Fruit fly (Drosophila melanogaster) whole organism, embryonic: Measurements from ENCODE around the gene CG33966.

Experiments used
- Asciz ChIP-seq: fragments of 200-800 bp; sonication (Bioruptor generic); optimal IDR thresholded peaks from 2 replicates; lab custom pipeline; 2017; ENCODE audit warnings: missing biosample characterization, mild to moderate bottlenecking, missing genetic modification characterization, missing genetic modification reagents
- Atf6 ChIP-seq: fragments of 200-800 bp; sonication (Bioruptor generic); IDR thresholded peaks from 2 replicates; pipeline ENCODE4 v1.3.6; 2022; ENCODE audit warnings: missing biosample characterization, missing genetic modification characterization
- Bteb2 ChIP-seq: fragments of 200-800 bp; sonication (Bioruptor generic); optimal IDR thresholded peaks from 2 replicates; lab custom pipeline; 2016; ENCODE audit warnings: missing biosample characterization, missing genetic modification characterization
- CG10366 ChIP-seq: fragments of 200-800 bp; sonication (Bioruptor generic); IDR thresholded peaks from 2 replicates; pipeline ENCODE4 v1.3.6; 2022; ENCODE audit warnings: missing biosample characterization, missing genetic modification characterization
- CG10462 ChIP-seq: fragments of 200-800 bp; sonication (Bioruptor generic); optimal IDR thresholded peaks from 2 replicates; lab custom pipeline; 2016; ENCODE audit warnings: missing biosample characterization, missing genetic modification characterization
- CG11456 ChIP-seq: fragments of 200-800 bp; sonication (Bioruptor generic); IDR thresholded peaks from 3 replicates; pipeline ENCODE4 v1.3.6; 2022; ENCODE audit warnings: missing biosample characterization, missing genetic modification characterization
- CG12769 ChIP-seq: fragments of 200-800 bp; sonication (Bioruptor generic); optimal IDR thresholded peaks from 2 replicates; lab custom pipeline; 2019; ENCODE audit warnings: missing biosample characterization, mild to moderate bottlenecking, missing genetic modification characterization, moderate library complexity
- CG13123 ChIP-seq: fragments of 200-800 bp; sonication (Bioruptor generic); optimal IDR thresholded peaks from 2 replicates; lab custom pipeline; 2016; ENCODE audit warnings: missing biosample characterization, missing genetic modification characterization
- CG13775 ChIP-seq: fragments of 200-800 bp; sonication (Bioruptor generic); optimal IDR thresholded peaks from 3 replicates; lab custom pipeline; 2017; ENCODE audit warnings: missing biosample characterization, mild to moderate bottlenecking, missing genetic modification characterization
- CG13894 ChIP-seq: fragments of 200-800 bp; sonication (Bioruptor generic); optimal IDR thresholded peaks from 3 replicates; lab custom pipeline; 2018; ENCODE audit warnings: missing biosample characterization, mild to moderate bottlenecking, missing genetic modification characterization, moderate library complexity
- CG14860 ChIP-seq: fragments of 200-800 bp; sonication (Bioruptor generic); IDR thresholded peaks from 3 replicates; pipeline ENCODE4 v1.3.6; 2022; ENCODE audit warnings: missing biosample characterization, missing genetic modification characterization; ENCODE audit not compliant: partially characterized antibody
- CG15269 ChIP-seq: fragments of 200-800 bp; sonication (Bioruptor generic); optimal IDR thresholded peaks from 2 replicates; lab custom pipeline; 2018; ENCODE audit warnings: missing biosample characterization, mild to moderate bottlenecking, missing genetic modification characterization, moderate library complexity
- CG2120 ChIP-seq: fragments of 200-800 bp; sonication (Bioruptor generic); optimal IDR thresholded peaks from 3 replicates; lab custom pipeline; 2016; ENCODE audit warnings: missing biosample characterization, missing genetic modification characterization
- CG2199 ChIP-seq: fragments of 200-800 bp; sonication (Bioruptor generic); IDR thresholded peaks from 3 replicates; pipeline ENCODE4 v1.3.6; 2022; ENCODE audit warnings: missing biosample characterization, missing genetic modification characterization
- CG2678 ChIP-seq: fragments of 200-800 bp; sonication (Bioruptor generic); optimal IDR thresholded peaks from 3 replicates; lab custom pipeline; 2019; ENCODE audit warnings: missing biosample characterization, mild to moderate bottlenecking, missing genetic modification characterization, moderate library complexity
- CG2712 ChIP-seq: fragments of 200-800 bp; optimal IDR thresholded peaks from 3 replicates; lab custom pipeline; 2019; ENCODE audit warnings: missing biosample characterization, mild to moderate bottlenecking, missing genetic modification characterization, moderate library complexity
- CG4617 ChIP-seq: fragments of 200-800 bp; sonication (Bioruptor generic); optimal IDR thresholded peaks from 3 replicates; lab custom pipeline; 2016; ENCODE audit warnings: missing biosample characterization, missing genetic modification characterization, borderline replicate concordance
- CG5245 ChIP-seq: fragments of 200-800 bp; sonication (Bioruptor generic); optimal IDR thresholded peaks from 3 replicates; lab custom pipeline; 2016; ENCODE audit warnings: missing biosample characterization, missing genetic modification characterization
- CG5953 ChIP-seq: fragments of 200-800 bp; sonication (Bioruptor generic); IDR thresholded peaks from 2 replicates; pipeline ENCODE4 v1.3.6; 2022; ENCODE audit warnings: missing biosample characterization, missing genetic modification characterization
- CG6175 ChIP-seq: fragments of 200-800 bp; sonication (Bioruptor generic); IDR thresholded peaks from 3 replicates; pipeline ENCODE4 v1.3.6; 2022; ENCODE audit warnings: missing biosample characterization, missing genetic modification characterization
- CG7271 ChIP-seq: fragments of 200-800 bp; sonication (Bioruptor generic); optimal IDR thresholded peaks from 2 replicates; lab custom pipeline; 2018; ENCODE audit warnings: missing biosample characterization, mild to moderate bottlenecking, missing genetic modification characterization, moderate library complexity
- CG8290 ChIP-seq, 3 experiments: fragments of 200-800 bp; sonication (Bioruptor generic); optimal IDR thresholded peaks; 2 replicates each; lab custom pipeline; 2016 to 2019; ENCODE audit warnings: missing biosample characterization in 3 of 3, missing genetic modification characterization in 3 of 3, mild to moderate bottlenecking in 2 of 3, moderate library complexity in 1 of 3
- CG8944 ChIP-seq: fragments of 200-800 bp; sonication (Bioruptor generic); optimal IDR thresholded peaks from 3 replicates; lab custom pipeline; 2016; ENCODE audit warnings: missing biosample characterization, missing genetic modification characterization
- CTCF ChIP-seq: fragments of 200-800 bp; sonication (Bioruptor generic); optimal IDR thresholded peaks from 2 replicates; lab custom pipeline; 2017; ENCODE audit warnings: missing biosample characterization, mild to moderate bottlenecking, missing genetic modification characterization, moderate library complexity
- Dek ChIP-seq: fragments of 200-800 bp; sonication (Bioruptor generic); optimal IDR thresholded peaks from 3 replicates; lab custom pipeline; 2019; ENCODE audit warnings: missing biosample characterization, mild to moderate bottlenecking, missing genetic modification characterization, moderate library complexity
- Dip3 ChIP-seq: fragments of 200-800 bp; sonication (Bioruptor generic); optimal IDR thresholded peaks from 3 replicates; lab custom pipeline; 2016; ENCODE audit warnings: missing biosample characterization, missing genetic modification characterization
- ERR ChIP-seq: fragments of 200-800 bp; sonication (Bioruptor generic); optimal IDR thresholded peaks from 2 replicates; lab custom pipeline; 2016; ENCODE audit warnings: missing biosample characterization, missing genetic modification characterization
- Hey ChIP-seq: fragments of 200-800 bp; sonication (Bioruptor generic); optimal IDR thresholded peaks from 3 replicates; lab custom pipeline; 2018; ENCODE audit warnings: missing biosample characterization, mild to moderate bottlenecking, missing genetic modification characterization
- HmgD ChIP-seq: fragments of 200-800 bp; sonication (Bioruptor generic); optimal IDR thresholded peaks from 3 replicates; lab custom pipeline; 2016; ENCODE audit warnings: missing biosample characterization, missing genetic modification characterization
- HmgZ ChIP-seq: fragments of 200-800 bp; sonication (Bioruptor generic); optimal IDR thresholded peaks from 2 replicates; lab custom pipeline; 2018; ENCODE audit warnings: missing biosample characterization, mild to moderate bottlenecking, missing genetic modification characterization
- Med ChIP-seq: fragments of 200-800 bp; sonication (Bioruptor generic); peaks from one replicate; lab custom pipeline; 2016; ENCODE audit warnings: missing biosample characterization, missing genetic modification characterization, mild to moderate bottlenecking, inconsistent platforms, moderate library complexity
- Trl ChIP-seq, 3 experiments: fragments of >200 bp in 2 of 3; fragments of 200-800 bp in 1 of 3; sonication (Bioruptor generic) in 1 of 3; optimal IDR thresholded peaks; 2 replicates in 1 of 3; 3 replicates in 2 of 3; lab custom pipeline; 2016 to 2017; ENCODE audit warnings: missing biosample characterization in 1 of 3, missing genetic modification characterization in 1 of 3
- Xrp1 ChIP-seq: fragments of 200-800 bp; sonication (Bioruptor generic); IDR thresholded peaks from 2 replicates; pipeline ENCODE4 v1.3.6; 2022; ENCODE audit warnings: missing biosample characterization, missing genetic modification characterization
- ac ChIP-seq: fragments of 200-800 bp; sonication (Bioruptor generic); optimal IDR thresholded peaks from 3 replicates; lab custom pipeline; 2017; ENCODE audit warnings: missing biosample characterization, mild to moderate bottlenecking, missing genetic modification characterization
- cg ChIP-seq: fragments of 200-800 bp; sonication (Bioruptor generic); optimal IDR thresholded peaks from 3 replicates; lab custom pipeline; 2019; ENCODE audit warnings: missing biosample characterization, mild to moderate bottlenecking, missing genetic modification characterization, moderate library complexity
- chinmo ChIP-seq: fragments of 200-800 bp; sonication (Bioruptor generic); IDR thresholded peaks from 4 replicates; pipeline ENCODE4 v1.3.6; 2022; ENCODE audit warnings: missing biosample characterization, missing genetic modification characterization; ENCODE audit not compliant: partially characterized antibody
- danr ChIP-seq: fragments of 200-800 bp; sonication (Bioruptor generic); IDR thresholded peaks from 2 replicates; pipeline ENCODE4 v1.3.6; 2022; ENCODE audit warnings: missing biosample characterization, missing genetic modification characterization
- dmrt11E ChIP-seq: fragments of 200-800 bp; sonication (Bioruptor generic); optimal IDR thresholded peaks from 3 replicates; lab custom pipeline; 2018; ENCODE audit warnings: missing biosample characterization, mild to moderate bottlenecking, missing genetic modification characterization, moderate library complexity
- fd3F ChIP-seq: fragments of 200-800 bp; sonication (Bioruptor generic); optimal IDR thresholded peaks from 2 replicates; lab custom pipeline; 2018; ENCODE audit warnings: missing biosample characterization, mild to moderate bottlenecking, missing genetic modification characterization, moderate library complexity
- ftz-f1 ChIP-seq: fragments of 200-800 bp; sonication (Bioruptor generic); optimal IDR thresholded peaks from 2 replicates; lab custom pipeline; 2016; ENCODE audit warnings: missing biosample characterization, missing genetic modification characterization
- lmd ChIP-seq: fragments of 200-800 bp; sonication (Bioruptor generic); IDR thresholded peaks from 2 replicates; pipeline ENCODE4 v1.3.6; 2022; ENCODE audit warnings: missing biosample characterization, missing genetic modification characterization
- odd ChIP-seq: fragments of 200-800 bp; sonication (Bioruptor generic); optimal IDR thresholded peaks from 2 replicates; lab custom pipeline; 2017; ENCODE audit warnings: missing biosample characterization, mild to moderate bottlenecking, missing genetic modification characterization
- pum ChIP-seq: fragments of 200-800 bp; sonication (Bioruptor generic); optimal IDR thresholded peaks from 2 replicates; lab custom pipeline; 2016; ENCODE audit warnings: missing biosample characterization, missing genetic modification characterization
- row ChIP-seq: fragments of 200-800 bp; sonication (Bioruptor generic); IDR thresholded peaks from 3 replicates; pipeline ENCODE4 v1.3.6; 2022; ENCODE audit warnings: missing biosample characterization, missing genetic modification characterization
- schlank ChIP-seq: fragments of 200-800 bp; sonication (Bioruptor generic); optimal IDR thresholded peaks from 2 replicates; lab custom pipeline; 2018; ENCODE audit warnings: missing biosample characterization, mild to moderate bottlenecking, missing genetic modification characterization
- sd ChIP-seq: fragments of 200-800 bp; sonication (Bioruptor generic); optimal IDR thresholded peaks from 3 replicates; lab custom pipeline; 2018; ENCODE audit warnings: missing biosample characterization, mild to moderate bottlenecking, missing genetic modification characterization, moderate library complexity
- sug ChIP-seq: fragments of 200-800 bp; optimal IDR thresholded peaks from 2 replicates; lab custom pipeline; 2019; ENCODE audit warnings: missing biosample characterization, mild to moderate bottlenecking, missing genetic modification characterization, moderate library complexity
- trem ChIP-seq: fragments of 200-800 bp; optimal IDR thresholded peaks from 3 replicates; lab custom pipeline; 2019; ENCODE audit warnings: missing biosample characterization, mild to moderate bottlenecking, missing genetic modification characterization, moderate library complexity
- z ChIP-seq: fragments of 200-800 bp; sonication (Bioruptor generic); IDR thresholded peaks from 3 replicates; pipeline ENCODE4 v1.3.6; 2022; ENCODE audit warnings: missing biosample characterization, missing genetic modification characterization

CG33966 gene

dm6 chr3L:1202588-1203195 is 31.2 kb upstream of the CG33966 start, which contains the start of gene meep:
meep (minus strand) TSS chr3L:1203036.
- TF ChIP-seq sd (peak; percentile 63), CG14860 (GFP tag; lab: Robert Waterston, UW) (no peak), CG13775 (GFP tag; lab: Kevin White, UChicago) (no peak), Dek (tag; lab: Kevin White, UChicago) (no peak), row (GFP tag; lab: Robert Waterston, UW) (0 out of 3 replicates have a peak, but pooled peaks have one; percentile 18), ftz-f1 (GFP tag; lab: Kevin White, UChicago) (peak; percentile 60), CG10462 (no peak), HmgD (no peak), fd3F (GFP tag; lab: Kevin White, UChicago) (no peak), CG11456 (GFP tag; lab: Robert Waterston, UW) (0 out of 3 replicates have a peak, but pooled peaks have one; percentile 33), dmrt11E (tag; lab: Kevin White, UChicago) (no peak), trem (tag; lab: Kevin White, UChicago) (no peak), CG10366 (peak; percentile 11; the same call in 1 of the 2 replicates), CG13123 (no peak), Med (GFP tag; lab: Kevin White, UChicago) (peak; percentile 55), CG15269 (tag; lab: Kevin White, UChicago) (no peak), Hey (tag; lab: Kevin White, UChicago) (no peak), CG12769 (tag; lab: Kevin White, UChicago) (peak; percentile 76), chinmo (GFP tag; lab: Robert Waterston, UW) (0 out of 4 replicates have a peak, but pooled peaks have one; percentile 46), CG5953 (no peak), schlank (tag; lab: Kevin White, UChicago) (no peak), CG13894 (tag; lab: Kevin White, UChicago) (no peak), CG2199 (GFP tag; lab: Robert Waterston, UW) (no peak), Trl (optimal IDR thresholded peaks at IDR 0.05; lab: Kevin White, UChicago) (peak; percentile 11 to 37), Trl (GFP tag; optimal IDR thresholded peaks at IDR 0.05; lab: Kevin White, UChicago) (no peak), sug (tag; lab: Kevin White, UChicago) (peak; percentile 93), CG5245 (GFP tag; lab: Kevin White, UChicago) (no peak), cg (GFP tag; lab: Kevin White, UChicago) (no peak), ERR (peak; percentile 76), CG8290 (GFP tag; optimal IDR thresholded peaks at IDR 0.05; lab: Kevin White, UChicago) (no peak), CG8290 (tag; optimal IDR thresholded peaks at IDR 0.05; lab: Kevin White, UChicago) (peak in 1 of 2 experiments; percentile 15)

- TF ChIP-seq CG2712 (tag; lab: Kevin White, UChicago) (no peak), CG10366 (peak; percentile 68), CG6175 (GFP tag; lab: Robert Waterston, UW) (no peak), CG2678 (tag; lab: Kevin White, UChicago) (no peak), Asciz (no peak), ac (GFP tag; lab: Kevin White, UChicago) (no peak), Dip3 (GFP tag; lab: Kevin White, UChicago) (no peak), lmd (no peak), z (peak; percentile 87), odd (GFP tag; lab: Kevin White, UChicago) (no peak), danr (GFP tag; lab: Robert Waterston, UW) (no peak), HmgZ (tag; lab: Kevin White, UChicago) (no peak), CTCF (GFP tag; lab: Kevin White, UChicago) (no peak), CG8944 (no peak), CG2120 (GFP tag; lab: Kevin White, UChicago) (peak; percentile 29), CG7271 (tag; lab: Kevin White, UChicago) (no peak), Bteb2 (GFP tag; lab: Kevin White, UChicago) (no peak), CG4617 (GFP tag; lab: Kevin White, UChicago) (no peak), Xrp1 (GFP tag; lab: Robert Waterston, UW) (no peak), Atf6 (GFP tag; lab: Robert Waterston, UW) (peak; percentile 48; the same call in 1 of the 2 replicates), CG5245 (GFP tag; lab: Kevin White, UChicago) (no peak), pum (GFP tag; lab: Kevin White, UChicago) (no peak)
These were observed 30.0 kb upstream of the CG33966 start for dm6 chr3L:1203855-1204431.
